Worm (Caenorhabditis elegans) whole organism, L2 larva: ENCODE measurements around the gene ama-1.

ENCODE experiments used
- C34F6.9 ChIP-seq: fragments of 150-350 bp; optimal IDR thresholded peaks from 2 replicates; lab custom pipeline; 2014; ENCODE audit warnings: missing biosample characterization, missing genetic modification characterization
- F13H6.1 ChIP-seq: sonication (generic microtip); optimal IDR thresholded peaks from 2 replicates; lab custom pipeline; 2016; ENCODE audit warnings: missing genetic modification characterization, missing compliant biosample characterization
- Y55F3AM.14 ChIP-seq: fragments of 200-800 bp; sonication (Bioruptor generic); optimal IDR thresholded peaks from 2 replicates; lab custom pipeline; 2018; ENCODE audit warnings: mild to moderate bottlenecking, missing genetic modification characterization, missing compliant biosample characterization
- alr-1 ChIP-seq: fragments of 150-350 bp; optimal IDR thresholded peaks from 2 replicates; lab custom pipeline; 2014; ENCODE audit warnings: missing biosample characterization, missing genetic modification characterization
- aly-2 ChIP-seq: fragments of 150-350 bp; optimal IDR thresholded peaks from 2 replicates; lab custom pipeline; 2014; ENCODE audit warnings: missing biosample characterization, missing genetic modification characterization
- ama-1 ChIP-seq: fragments of 150-350 bp; optimal IDR thresholded peaks from 2 replicates; lab custom pipeline; 2018; ENCODE audit warnings: inconsistent platforms
- blmp-1 ChIP-seq: sonication (generic microtip); optimal IDR thresholded peaks from 2 replicates; lab custom pipeline; 2017; ENCODE audit warnings: missing genetic modification characterization, mild to moderate bottlenecking, missing compliant biosample characterization, antibody characterized with exemption, moderate library complexity; ENCODE audit not compliant: insufficient read depth
- ceh-16 ChIP-seq: fragments of 150-350 bp; optimal IDR thresholded peaks from 2 replicates; lab custom pipeline; 2014; ENCODE audit warnings: missing biosample characterization, missing genetic modification characterization
- crh-2 ChIP-seq: sonication (generic microtip); optimal IDR thresholded peaks from 2 replicates; lab custom pipeline; 2017; ENCODE audit warnings: missing biosample characterization, missing genetic modification characterization
- dmd-4 ChIP-seq: sonication (generic microtip); optimal IDR thresholded peaks from 2 replicates; lab custom pipeline; 2017; ENCODE audit warnings: missing biosample characterization, missing genetic modification characterization
- egl-27 ChIP-seq: sonication (generic microtip); optimal IDR thresholded peaks from 3 replicates; lab custom pipeline; 2017; ENCODE audit warnings: missing biosample characterization, missing genetic modification reagents, missing genetic modification characterization
- elt-1 ChIP-seq: fragments of 150-350 bp; optimal IDR thresholded peaks from 2 replicates; lab custom pipeline; 2014; ENCODE audit warnings: missing biosample characterization, missing genetic modification characterization
- fos-1 ChIP-seq: fragments of 150-350 bp; optimal IDR thresholded peaks from 2 replicates; lab custom pipeline; 2014; ENCODE audit warnings: missing biosample characterization, missing genetic modification characterization
- gmeb-1 ChIP-seq: fragments of 150-350 bp; optimal IDR thresholded peaks from 2 replicates; lab custom pipeline; 2014; ENCODE audit warnings: missing biosample characterization, missing genetic modification characterization
- lin-13 ChIP-seq: fragments of 150-350 bp; optimal IDR thresholded peaks from 2 replicates; lab custom pipeline; 2014; ENCODE audit warnings: missing biosample characterization, missing genetic modification reagents, missing genetic modification characterization
- lsy-2 ChIP-seq, 2 experiments: fragments of 150-350 bp in 1 of 2; sonication (generic microtip) in 1 of 2; optimal IDR thresholded peaks; 2 replicates each; lab custom pipeline; 2014 to 2017; ENCODE audit warnings: missing biosample characterization in 2 of 2, missing genetic modification characterization in 2 of 2
- mab-5 ChIP-seq: fragments of 150-350 bp; optimal IDR thresholded peaks from 2 replicates; lab custom pipeline; 2014; ENCODE audit warnings: missing biosample characterization, missing genetic modification characterization
- mbf-1 ChIP-seq: sonication (generic microtip); optimal IDR thresholded peaks from 2 replicates; lab custom pipeline; 2017; ENCODE audit warnings: missing biosample characterization, missing genetic modification characterization
- mdl-1 ChIP-seq, 2 experiments: fragments of 150-350 bp in 1 of 2; sonication (generic microtip) in 1 of 2; optimal IDR thresholded peaks; 2 replicates each; lab custom pipeline; 2017; ENCODE audit warnings: missing biosample characterization in 2 of 2, missing genetic modification characterization in 2 of 2
- nhr-10 ChIP-seq: sonication (generic microtip); optimal IDR thresholded peaks from 2 replicates; lab custom pipeline; 2017; ENCODE audit warnings: missing biosample characterization, missing genetic modification characterization
- nhr-12 ChIP-seq: fragments of 150-350 bp; optimal IDR thresholded peaks from 2 replicates; lab custom pipeline; 2014; ENCODE audit warnings: missing biosample characterization, missing genetic modification characterization
- nhr-21 ChIP-seq: fragments of 150-350 bp; optimal IDR thresholded peaks from 2 replicates; lab custom pipeline; 2014; ENCODE audit warnings: missing biosample characterization, missing genetic modification characterization
- nhr-23 ChIP-seq: fragments of 150-350 bp; optimal IDR thresholded peaks from 2 replicates; lab custom pipeline; 2014; ENCODE audit warnings: missing biosample characterization, missing genetic modification reagents, missing genetic modification characterization
- nhr-25 ChIP-seq: fragments of 150-350 bp; sonication (generic microtip); optimal IDR thresholded peaks from 3 replicates; lab custom pipeline; 2014; ENCODE audit warnings: missing biosample characterization, missing genetic modification characterization
- nhr-6 ChIP-seq: fragments of 150-350 bp; optimal IDR thresholded peaks from 2 replicates; lab custom pipeline; 2014; ENCODE audit warnings: missing biosample characterization, missing genetic modification characterization
- nhr-77 ChIP-seq: fragments of 150-350 bp; optimal IDR thresholded peaks from 2 replicates; lab custom pipeline; 2014; ENCODE audit warnings: missing biosample characterization, missing genetic modification characterization
- sma-3 ChIP-seq: sonication (generic microtip); optimal IDR thresholded peaks from 2 replicates; lab custom pipeline; 2016; ENCODE audit warnings: missing genetic modification reagents, missing genetic modification characterization, missing compliant biosample characterization
- sma-9 ChIP-seq, 2 experiments: fragments of 150-350 bp in 1 of 2; sonication (generic microtip) in 1 of 2; optimal IDR thresholded peaks; 2 replicates each; lab custom pipeline; 2014 to 2016; ENCODE audit warnings: missing genetic modification characterization in 2 of 2, mild to moderate bottlenecking in 1 of 2, missing biosample characterization in 1 of 2, missing compliant biosample characterization in 1 of 2, missing genetic modification reagents in 1 of 2, moderate library complexity in 1 of 2
- snpc-4 ChIP-seq: fragments of 150-350 bp; optimal IDR thresholded peaks from 2 replicates; lab custom pipeline; 2014; ENCODE audit warnings: missing biosample characterization, missing genetic modification characterization
- unc-39 ChIP-seq: fragments of 150-350 bp; optimal IDR thresholded peaks from 2 replicates; lab custom pipeline; 2014; ENCODE audit warnings: missing biosample characterization, missing genetic modification characterization
- unc-62 ChIP-seq: fragments of 150-350 bp; optimal IDR thresholded peaks from 2 replicates; lab custom pipeline; 2014; ENCODE audit warnings: missing biosample characterization, missing genetic modification reagents, missing genetic modification characterization
- zag-1 ChIP-seq: fragments of 150-350 bp; optimal IDR thresholded peaks from 2 replicates; lab custom pipeline; 2014; ENCODE audit warnings: missing biosample characterization, missing genetic modification characterization
- ztf-1 ChIP-seq: fragments of 200-800 bp; sonication (Bioruptor generic); conservative IDR thresholded peaks from 2 replicates; pipeline ENCODE4 v1.3.6; 2022; ENCODE audit warnings: missing genetic modification characterization, missing compliant biosample characterization
- ztf-11 ChIP-seq: sonication (generic microtip); optimal IDR thresholded peaks from 2 replicates; lab custom pipeline; 2017; ENCODE audit warnings: missing biosample characterization, missing genetic modification characterization
- ztf-4 ChIP-seq: fragments of 150-350 bp; optimal IDR thresholded peaks from 2 replicates; lab custom pipeline; 2014; ENCODE audit warnings: missing biosample characterization, missing genetic modification characterization

The ama-1 gene

DNA sequence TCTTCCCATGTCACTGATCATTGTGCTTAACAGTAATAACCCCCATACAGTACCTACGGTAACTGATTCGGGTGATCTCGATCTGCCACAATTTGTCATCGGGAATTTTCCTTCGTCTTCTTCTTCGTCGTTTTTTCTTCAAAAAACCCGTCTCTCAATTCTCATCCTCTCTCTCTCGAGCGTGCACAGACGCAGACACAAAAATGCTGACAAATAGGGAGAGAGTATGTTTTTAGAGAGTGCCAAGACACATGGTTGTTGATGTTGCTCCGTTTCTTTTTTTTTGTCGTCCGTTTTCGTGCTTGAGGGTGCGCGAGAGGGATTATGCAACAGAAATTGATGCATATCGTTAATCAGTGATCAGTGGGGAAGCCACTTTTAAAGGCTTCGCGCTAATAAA is 32.5 kb upstream of the ama-1 start (continued):
- peak; percentile 55 for TF ChIP-seq F13H6.1
- peak; percentile 22 for TF ChIP-seq gmeb-1 (tag; lab: Kevin White, UChicago)
- TF ChIP-seq nhr-25 (tag; lab: Kevin White, UChicago), result peak; percentile 39
- TF ChIP-seq nhr-12, result no peak
- peak; percentile 74 for TF ChIP-seq crh-2 (tag; lab: Kevin White, UChicago)
- no peak for TF ChIP-seq unc-62 (GFP tag; lab: Kevin White, UChicago)
- TF ChIP-seq zag-1 (tag; lab: Kevin White, UChicago), result peak; percentile 38
- peak; percentile 58 for TF ChIP-seq lin-13
- TF ChIP-seq blmp-1 (tag; lab: Kevin White, UChicago), result peak; percentile 25
- TF ChIP-seq dmd-4 (tag; lab: Kevin White, UChicago), result no peak
- no peak for TF ChIP-seq ztf-1 (GFP tag; lab: Robert Waterston, UW)
- TF ChIP-seq mbf-1 (tag; lab: Kevin White, UChicago), result no peak
- no peak for TF ChIP-seq nhr-10 (tag; lab: Kevin White, UChicago)
- TF ChIP-seq ztf-11 (tag; lab: Kevin White, UChicago), result no peak
- TF ChIP-seq nhr-21, result peak; percentile 71
- TF ChIP-seq sma-3, result peak; percentile 46
- TF ChIP-seq mdl-1 (tag; optimal IDR thresholded peaks at IDR 0.05; lab: Kevin White, UChicago), result peak; percentile 73 to 76
- TF ChIP-seq ceh-16 (tag; lab: Kevin White, UChicago), result no peak

DNA sequence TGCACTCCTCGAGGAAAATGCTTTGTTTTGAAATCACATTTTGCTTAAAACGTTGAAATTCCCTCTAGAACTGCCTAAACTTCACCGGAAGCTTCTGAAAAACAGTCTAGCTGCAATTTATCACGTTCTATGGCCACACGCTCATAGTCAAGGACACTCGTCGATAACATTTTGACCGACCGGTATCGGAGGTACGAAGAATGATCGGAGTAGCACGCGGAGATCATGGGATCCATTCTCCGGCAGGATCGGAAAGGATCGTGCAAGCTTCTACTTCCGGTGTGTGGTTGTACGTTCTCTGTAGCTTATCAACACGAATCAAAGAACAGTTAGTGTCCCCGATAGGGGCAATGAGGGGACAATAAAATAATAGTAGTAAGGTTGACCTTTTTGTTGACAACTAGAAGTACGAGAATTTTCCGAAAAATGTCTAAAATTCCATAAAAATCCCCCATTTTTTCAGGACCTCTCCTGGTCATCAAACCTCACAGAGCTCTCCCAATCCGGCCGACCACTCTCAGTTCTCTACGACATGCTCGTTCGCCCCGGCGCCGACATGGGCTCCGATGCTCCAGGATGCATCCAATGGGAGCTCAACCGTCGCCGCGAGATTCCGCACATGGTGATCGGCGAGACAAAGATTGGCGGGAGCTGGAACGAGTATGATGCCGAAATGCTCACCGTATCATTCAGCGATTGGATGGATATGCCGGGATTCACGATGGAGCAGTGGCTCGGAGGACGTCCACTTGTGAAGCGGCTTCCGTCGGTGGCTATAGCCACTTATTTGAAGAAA is 31.6 kb upstream of the ama-1 start:
- TF ChIP-seq sma-9 (GFP tag; optimal IDR thresholded peaks at IDR 0.05; lab: Kevin White, UChicago), result peak; percentile 73
- TF ChIP-seq sma-9 (tag; optimal IDR thresholded peaks at IDR 0.05; lab: Kevin White, UChicago), result no peak
- peak; percentile 21 for TF ChIP-seq fos-1
- TF ChIP-seq aly-2, result no peak
- TF ChIP-seq crh-2 (tag; lab: Kevin White, UChicago), result no peak
- no peak for TF ChIP-seq F13H6.1
- TF ChIP-seq nhr-21, result peak; percentile 86
- peak; percentile 24 for TF ChIP-seq sma-3
- no peak for TF ChIP-seq nhr-23 (tag; lab: Kevin White, UChicago)
- TF ChIP-seq mdl-1 (tag; optimal IDR thresholded peaks at IDR 0.05; lab: Kevin White, UChicago), result no peak
- TF ChIP-seq ztf-1 (GFP tag; lab: Robert Waterston, UW), result no peak
- no peak for TF ChIP-seq ztf-4 (tag; lab: Kevin White, UChicago)
- peak; percentile 4 for TF ChIP-seq egl-27 (tag; lab: Kevin White, UChicago)
- TF ChIP-seq lsy-2 (tag; optimal IDR thresholded peaks at IDR 0.05; lab: Kevin White, UChicago), result no peak
- TF ChIP-seq alr-1 (tag; lab: Kevin White, UChicago), result no peak
- TF ChIP-seq, all 48 proteins: peak for 5

DNA sequence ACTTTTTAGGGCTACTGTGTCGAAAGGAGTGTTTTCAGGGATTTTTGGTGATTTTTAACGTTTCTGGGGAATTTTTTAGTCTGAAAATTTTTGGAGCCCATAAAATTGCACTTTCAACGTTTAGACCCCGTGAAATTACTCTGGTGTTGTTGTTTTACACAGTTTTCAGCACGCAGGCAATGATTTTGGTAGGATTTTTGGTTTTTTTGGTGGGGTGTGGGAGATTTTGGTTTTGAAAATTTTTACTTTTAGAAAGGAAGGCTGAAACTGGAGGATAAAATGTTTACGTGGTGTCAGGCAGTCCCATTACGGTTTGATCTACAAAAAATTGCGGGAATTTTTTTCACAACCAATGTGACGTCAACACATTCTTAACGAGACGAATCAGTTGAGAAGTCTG is 29.6 kb upstream of the ama-1 start:
- no peak for TF ChIP-seq sma-3
- TF ChIP-seq ztf-4 (tag; lab: Kevin White, UChicago), result no peak
- TF ChIP-seq elt-1 (tag; lab: Kevin White, UChicago), result no peak
- no peak for TF ChIP-seq snpc-4 (tag; lab: Kevin White, UChicago)
- no peak for TF ChIP-seq gmeb-1 (tag; lab: Kevin White, UChicago)
- TF ChIP-seq C34F6.9, result no peak
- no peak for TF ChIP-seq blmp-1 (tag; lab: Kevin White, UChicago)
- no peak for TF ChIP-seq zag-1 (tag; lab: Kevin White, UChicago)
- no peak for TF ChIP-seq nhr-77
- TF ChIP-seq unc-62 (GFP tag; lab: Kevin White, UChicago), result no peak
- TF ChIP-seq ama-1 (lab: Kevin White, UChicago), result no peak
- TF ChIP-seq nhr-6 (tag; lab: Kevin White, UChicago), result no peak
- no peak for TF ChIP-seq lin-13

DNA sequence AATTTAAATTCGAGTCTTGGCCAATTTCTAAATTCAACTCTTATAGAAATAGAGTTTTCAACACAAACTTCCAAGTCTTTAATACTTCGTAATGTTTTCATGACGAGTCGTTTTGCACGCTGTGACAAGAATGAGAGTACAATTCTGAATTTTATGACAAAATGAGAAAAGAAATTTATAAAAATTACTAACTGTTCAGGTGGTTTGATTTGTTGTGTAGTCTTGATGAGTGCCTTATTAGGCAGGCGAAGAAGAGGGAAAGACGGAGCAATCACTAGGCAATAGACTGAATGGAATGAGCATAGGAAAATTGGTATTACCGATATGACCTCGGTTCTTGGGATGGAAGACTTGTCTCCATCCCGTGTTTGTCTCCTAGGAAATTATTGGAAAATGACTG is 27.9 kb upstream of the ama-1 start, which contains the start of gene F30B5.11:
TSS of gene F30B5.11 (minus strand) at position 101 of the 400 bp plus-strand sequence.
- TF ChIP-seq nhr-77 (no peak), nhr-21 (no peak), unc-39 (no peak), mab-5 (no peak), Y55F3AM.14 (GFP tag; lab: Kevin White, UChicago) (no peak), gmeb-1 (tag; lab: Kevin White, UChicago) (no peak), ztf-11 (tag; lab: Kevin White, UChicago) (no peak)
